Worm (Caenorhabditis elegans) whole organism, L1 larva: ENCODE results near the gene F33E11.2.

Source experiments
- C34B4.2 ChIP-seq: sonication (generic microtip); optimal IDR thresholded peaks from 2 replicates; lab custom pipeline; 2017; ENCODE audit warnings: mild to moderate bottlenecking, missing genetic modification characterization, missing compliant biosample characterization
- aha-1 ChIP-seq: fragments of 150-350 bp; optimal IDR thresholded peaks from 2 replicates; lab custom pipeline; 2014; ENCODE audit warnings: missing biosample characterization, missing genetic modification characterization
- aly-2 ChIP-seq: fragments of 150-350 bp; optimal IDR thresholded peaks from 2 replicates; lab custom pipeline; 2014; ENCODE audit warnings: missing biosample characterization, missing genetic modification characterization
- blmp-1 ChIP-seq: fragments of 150-350 bp; optimal IDR thresholded peaks from 2 replicates; lab custom pipeline; 2014; ENCODE audit warnings: missing biosample characterization, missing genetic modification characterization
- ceh-82 ChIP-seq, 3 experiments: fragments of 150-350 bp in 1 of 3; sonication (generic microtip) in 2 of 3; optimal IDR thresholded peaks; 2 replicates each; lab custom pipeline; 2014 to 2017; ENCODE audit warnings: missing biosample characterization in 3 of 3, missing genetic modification characterization in 3 of 3
- ceh-88 ChIP-seq: fragments of 200-800 bp; sonication (Bioruptor generic); IDR thresholded peaks from 2 replicates; pipeline ENCODE4 v1.3.6; 2022; ENCODE audit warnings: missing genetic modification characterization, missing compliant biosample characterization
- ces-1 ChIP-seq: fragments of 150-350 bp; optimal IDR thresholded peaks from 2 replicates; lab custom pipeline; 2014; ENCODE audit warnings: missing biosample characterization, missing genetic modification reagents, missing genetic modification characterization
- dsc-1 ChIP-seq: sonication (generic microtip); optimal IDR thresholded peaks from 2 replicates; lab custom pipeline; 2016; ENCODE audit warnings: mild to moderate bottlenecking, missing genetic modification characterization, missing compliant biosample characterization
- efl-1 ChIP-seq, 4 experiments: fragments of 150-350 bp; optimal IDR thresholded peaks in 3 of 4; peaks in 1 of 4; 1 replicate in 1 of 4; 2 replicates in 3 of 4; lab custom pipeline; 2014; ENCODE audit warnings: missing biosample characterization in 2 of 4, missing genetic modification characterization in 2 of 4, missing genetic modification reagents in 2 of 4
- elt-2 ChIP-seq: sonication (generic microtip); optimal IDR thresholded peaks from 2 replicates; lab custom pipeline; 2016; ENCODE audit warnings: missing genetic modification characterization, mild to moderate bottlenecking, inconsistent platforms, missing compliant biosample characterization, missing genetic modification reagents
- elt-3 ChIP-seq, 6 experiments: fragments of 150-350 bp in 1 of 6; sonication (generic microtip); optimal IDR thresholded peaks; 2 replicates each; lab custom pipeline; 2017 to 2018; ENCODE audit warnings: missing biosample characterization in 6 of 6, missing genetic modification characterization in 6 of 6, inconsistent platforms in 1 of 6
- fkh-10 ChIP-seq: sonication (generic microtip); optimal IDR thresholded peaks from 2 replicates; lab custom pipeline; 2017; ENCODE audit warnings: missing biosample characterization, missing genetic modification reagents, missing genetic modification characterization
- fkh-4 ChIP-seq: sonication (generic microtip); optimal IDR thresholded peaks from 2 replicates; lab custom pipeline; 2016; ENCODE audit warnings: missing compliant biosample characterization, missing genetic modification characterization, borderline replicate concordance
- fkh-8 ChIP-seq: sonication (generic microtip); optimal IDR thresholded peaks from 2 replicates; lab custom pipeline; 2016; ENCODE audit warnings: mild to moderate bottlenecking, missing genetic modification characterization, missing compliant biosample characterization
- fos-1 ChIP-seq: fragments of 150-350 bp; optimal IDR thresholded peaks from 2 replicates; lab custom pipeline; 2014; ENCODE audit warnings: missing biosample characterization, missing genetic modification characterization
- grh-1 ChIP-seq: fragments of 200-800 bp; sonication (Bioruptor generic); IDR thresholded peaks from 2 replicates; pipeline ENCODE4 v1.3.6; 2022; ENCODE audit warnings: missing genetic modification reagents, missing genetic modification characterization, missing compliant biosample characterization
- lin-35 ChIP-seq, 2 experiments: fragments of 150-350 bp; optimal IDR thresholded peaks; 2 replicates each; lab custom pipeline; 2014; ENCODE audit warnings: missing biosample characterization in 2 of 2, missing genetic modification characterization in 2 of 2, missing genetic modification reagents in 2 of 2
- lin-39 ChIP-seq: fragments of 150-350 bp; optimal IDR thresholded peaks from 2 replicates; lab custom pipeline; 2014; ENCODE audit warnings: missing biosample characterization, missing genetic modification reagents, missing genetic modification characterization
- mab-9 ChIP-seq: fragments of 200-800 bp; sonication (Bioruptor generic); IDR thresholded peaks from 2 replicates; pipeline ENCODE4 v1.3.6; 2022; ENCODE audit warnings: missing genetic modification reagents, missing genetic modification characterization, missing compliant biosample characterization
- mdl-1 ChIP-seq, 2 experiments: fragments of 150-350 bp; optimal IDR thresholded peaks; 2 replicates each; lab custom pipeline; 2014 to 2017; ENCODE audit warnings: missing biosample characterization in 2 of 2, missing genetic modification characterization in 2 of 2, inconsistent platforms in 1 of 2
- nhr-11 ChIP-seq: fragments of 150-350 bp; optimal IDR thresholded peaks from 2 replicates; lab custom pipeline; 2014; ENCODE audit warnings: missing biosample characterization, missing genetic modification characterization
- nhr-12 ChIP-seq: sonication (generic microtip); optimal IDR thresholded peaks from 2 replicates; lab custom pipeline; 2017; ENCODE audit warnings: missing biosample characterization, missing genetic modification characterization
- nhr-20 ChIP-seq: sonication (generic microtip); optimal IDR thresholded peaks from 2 replicates; lab custom pipeline; 2016; ENCODE audit warnings: mild to moderate bottlenecking, missing genetic modification characterization, missing compliant biosample characterization
- nhr-237 ChIP-seq: fragments of 150-350 bp; optimal IDR thresholded peaks from 2 replicates; lab custom pipeline; 2014; ENCODE audit warnings: missing biosample characterization, missing genetic modification characterization
- nhr-47 ChIP-seq: sonication (generic microtip); optimal IDR thresholded peaks from 2 replicates; lab custom pipeline; 2016; ENCODE audit warnings: mild to moderate bottlenecking, missing genetic modification characterization, moderate library complexity, missing compliant biosample characterization
- nhr-71 ChIP-seq: sonication (generic microtip); optimal IDR thresholded peaks from 2 replicates; lab custom pipeline; 2016; ENCODE audit warnings: mild to moderate bottlenecking, missing genetic modification characterization, moderate library complexity, missing compliant biosample characterization
- nhr-76 ChIP-seq: sonication (generic microtip); optimal IDR thresholded peaks from 2 replicates; lab custom pipeline; 2017; ENCODE audit warnings: missing biosample characterization, missing genetic modification characterization
- pax-3 ChIP-seq: fragments of 200-800 bp; sonication (Bioruptor generic); optimal IDR thresholded peaks from 2 replicates; lab custom pipeline; 2018; ENCODE audit warnings: mild to moderate bottlenecking, missing genetic modification characterization, moderate library complexity, missing compliant biosample characterization
- pqm-1 ChIP-seq: sonication (generic microtip); optimal IDR thresholded peaks from 3 replicates; lab custom pipeline; 2017; ENCODE audit warnings: missing biosample characterization, missing genetic modification characterization
- skn-1 ChIP-seq: fragments of 150-350 bp; optimal IDR thresholded peaks from 2 replicates; lab custom pipeline; 2014; ENCODE audit warnings: missing biosample characterization, missing genetic modification characterization
- tbx-2 ChIP-seq: sonication (generic microtip); optimal IDR thresholded peaks from 2 replicates; lab custom pipeline; 2016; ENCODE audit warnings: missing genetic modification characterization, missing compliant biosample characterization
- unc-30 ChIP-seq: sonication (generic microtip); optimal IDR thresholded peaks from 2 replicates; lab custom pipeline; 2017; ENCODE audit warnings: missing biosample characterization, missing genetic modification characterization
- unc-98 ChIP-seq: fragments of 200-800 bp; sonication (Bioruptor generic); IDR thresholded peaks from 2 replicates; pipeline ENCODE4 v1.3.6; 2022; ENCODE audit warnings: missing genetic modification characterization, missing compliant biosample characterization
- vab-15 ChIP-seq: sonication (generic microtip); optimal IDR thresholded peaks from 2 replicates; lab custom pipeline; 2017; ENCODE audit warnings: missing genotype, mild to moderate bottlenecking, missing genetic modification characterization, missing compliant biosample characterization

Gene F33E11.2

DNA sequence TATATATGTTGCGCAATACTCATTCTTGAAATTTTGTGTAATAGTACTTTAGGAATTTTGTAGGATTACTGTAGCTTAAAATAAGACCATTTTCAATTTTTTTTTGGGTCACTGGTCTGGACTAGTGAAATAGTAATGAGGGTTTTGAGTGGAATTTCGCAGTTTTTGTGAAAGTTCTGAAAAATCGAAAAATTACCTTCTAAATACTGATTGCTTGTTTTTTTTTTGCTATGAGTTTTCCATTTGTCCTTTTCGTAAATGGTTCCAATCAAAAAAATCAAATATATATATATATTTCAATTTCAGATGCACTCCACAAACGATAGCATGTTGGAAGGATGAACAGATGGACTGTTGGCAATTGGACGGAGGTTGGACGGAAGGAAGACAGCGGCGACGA, 14.7 kb downstream of the F33E11.2 start, which contains the start of gene nhr-15:
Gene nhr-15, plus strand, starts transcription at position 301 of the 400 bp plus-strand sequence.
- TF ChIP-seq nhr-47 (tag; lab: Kevin White, UChicago) = no peak
- no peak for TF ChIP-seq pqm-1 (tag; lab: Kevin White, UChicago)
- TF ChIP-seq nhr-237 (tag; lab: Kevin White, UChicago) = no peak
- TF ChIP-seq elt-2 = no peak
- TF ChIP-seq fkh-10 = no peak
- TF ChIP-seq grh-1 (GFP tag; lab: Robert Waterston, UW) = no peak

- TF ChIP-seq mab-9 (GFP tag; lab: Robert Waterston, UW) = no peak
- TF ChIP-seq pqm-1 (tag; lab: Kevin White, UChicago) = no peak
- TF ChIP-seq nhr-20 (tag; lab: Kevin White, UChicago) = peak; percentile 56
- no peak for TF ChIP-seq fkh-10
- no peak for TF ChIP-seq ces-1 (GFP tag; lab: Kevin White, UChicago)
- TF ChIP-seq ceh-82 (tag; optimal IDR thresholded peaks at IDR 0.05; lab: Kevin White, UChicago) = peak in 1 of 3 experiments; percentile 10
- TF ChIP-seq fkh-4 (tag; lab: Kevin White, UChicago) = no peak
- no peak for TF ChIP-seq unc-98 (GFP tag; lab: Robert Waterston, UW)
- TF ChIP-seq pax-3 (tag; lab: Kevin White, UChicago) = no peak
- TF ChIP-seq nhr-71 (tag; lab: Kevin White, UChicago) = peak; percentile 12
- no peak for TF ChIP-seq unc-30 (tag; lab: Kevin White, UChicago)
- no peak for TF ChIP-seq tbx-2 (tag; lab: Kevin White, UChicago)
- no peak for TF ChIP-seq nhr-12 (tag; lab: Kevin White, UChicago)
- no peak for TF ChIP-seq efl-1 (optimal IDR thresholded peaks at IDR 0.05; lab: Kevin White, UChicago)
- no peak for TF ChIP-seq efl-1 (GFP tag; optimal IDR thresholded peaks at IDR 0.05 in 1 of 2; lab: Kevin White, UChicago)
- peak; percentile 54 for TF ChIP-seq fkh-8 (tag; lab: Kevin White, UChicago)
- TF ChIP-seq mdl-1 (tag; optimal IDR thresholded peaks at IDR 0.05; lab: Kevin White, UChicago) = no peak
- TF ChIP-seq aha-1 = no peak
- no peak for TF ChIP-seq blmp-1 (tag; lab: Kevin White, UChicago)
- no peak for TF ChIP-seq aly-2 (tag; lab: Kevin White, UChicago)
- TF ChIP-seq skn-1 (tag; lab: Kevin White, UChicago) = no peak
- no peak for TF ChIP-seq fos-1
Observed at ce11 chrV:320009-320408, 22.3 kb downstream of the F33E11.2 start.

DNA sequence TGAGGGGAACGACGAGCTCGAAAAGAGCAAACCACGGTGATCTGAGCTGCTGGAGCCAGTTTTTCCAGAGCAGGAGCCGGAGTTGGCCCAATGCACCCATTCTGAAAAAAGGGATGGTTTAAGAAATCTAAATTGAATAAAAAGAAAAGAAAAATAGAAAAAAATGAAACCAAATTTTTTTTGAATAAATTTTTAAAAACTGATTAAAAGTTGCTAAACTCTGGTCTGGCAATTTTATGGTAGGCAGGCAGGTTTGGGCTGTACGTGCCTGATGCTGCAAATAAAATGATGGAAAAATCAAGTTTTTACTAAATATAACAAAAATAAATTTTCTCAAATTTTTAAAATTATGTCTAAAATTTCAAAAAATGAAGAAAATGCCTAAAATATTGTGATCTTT, 32.9 kb downstream of the F33E11.2 start, which contains the start of gene abt-4:
Gene abt-4, minus strand, starts transcription at position 101 of the 400 bp plus-strand sequence.
- no peak for TF ChIP-seq dsc-1 (tag; lab: Kevin White, UChicago)
- no peak for TF ChIP-seq efl-1 (optimal IDR thresholded peaks at IDR 0.05; lab: Kevin White, UChicago)
- TF ChIP-seq efl-1 (GFP tag; optimal IDR thresholded peaks at IDR 0.05 in 1 of 2; lab: Kevin White, UChicago) = peak in 1 of 2 experiments; percentile 10
- no peak for TF ChIP-seq blmp-1 (tag; lab: Kevin White, UChicago)
- TF ChIP-seq elt-2 = no peak

DNA sequence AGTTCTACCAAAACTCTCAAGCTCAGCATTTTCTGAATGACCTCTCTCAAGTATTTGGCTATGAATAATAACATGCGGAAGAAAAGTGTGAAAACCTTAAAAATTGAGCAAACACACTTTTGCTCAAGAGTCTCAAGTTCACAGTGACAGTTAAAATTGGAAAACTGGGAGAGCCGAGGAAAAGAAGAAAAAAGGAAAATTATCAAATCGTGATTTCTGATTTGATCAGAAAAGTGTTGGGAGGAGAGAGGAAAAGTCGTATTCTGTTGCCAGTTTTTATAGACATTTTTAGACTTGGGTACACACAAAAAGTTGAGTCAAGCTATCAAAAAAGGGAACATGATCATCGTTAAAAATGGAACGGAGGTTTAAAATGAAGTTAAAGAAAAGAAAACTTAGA, 33.5 kb downstream of the F33E11.2 start:
- no peak for TF ChIP-seq ceh-88 (GFP tag; lab: Robert Waterston, UW)
- no peak for TF ChIP-seq nhr-20 (tag; lab: Kevin White, UChicago)
- no peak for TF ChIP-seq vab-15 (tag; lab: Kevin White, UChicago)
- no peak for TF ChIP-seq nhr-11 (tag; lab: Kevin White, UChicago)
- no peak for TF ChIP-seq elt-3 (tag; optimal IDR thresholded peaks at IDR 0.05; lab: Kevin White, UChicago)
- TF ChIP-seq lin-39 (tag; lab: Kevin White, UChicago) = no peak
- TF ChIP-seq nhr-76 = no peak
- TF ChIP-seq fkh-4 (tag; lab: Kevin White, UChicago) = no peak
- no peak for TF ChIP-seq unc-30 (tag; lab: Kevin White, UChicago)
- TF ChIP-seq mab-9 (GFP tag; lab: Robert Waterston, UW) = no peak

DNA sequence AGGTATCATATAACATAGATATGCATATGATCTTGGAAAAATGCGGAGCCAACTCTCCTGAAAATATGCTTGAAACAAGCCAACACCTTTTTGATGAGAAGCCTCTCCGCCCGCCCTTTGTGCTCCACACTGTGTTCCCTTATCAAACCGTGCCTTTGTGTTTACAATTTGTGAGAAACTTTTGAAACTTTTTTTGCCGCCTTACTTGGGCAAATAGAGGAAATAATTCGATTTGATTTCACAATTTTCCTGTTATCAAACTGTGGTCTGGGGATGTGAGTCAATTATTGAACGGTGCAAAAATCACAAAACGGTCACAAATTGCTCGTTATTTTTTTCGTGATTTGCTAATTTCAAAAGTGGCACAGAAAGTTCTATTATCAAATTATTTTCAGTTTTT, 34.8 kb downstream of the F33E11.2 start:
- TF ChIP-seq pqm-1 (tag; lab: Kevin White, UChicago) = peak; percentile 63
- peak in 1 of 2 experiments; percentile 22 for TF ChIP-seq lin-35 (GFP tag; optimal IDR thresholded peaks at IDR 0.05; lab: Kevin White, UChicago)
- peak; percentile 85 for TF ChIP-seq elt-2
- no peak for TF ChIP-seq C34B4.2 (tag; lab: Kevin White, UChicago)
- TF ChIP-seq nhr-71 (tag; lab: Kevin White, UChicago) = no peak
